Worm (Caenorhabditis elegans): Measurements from ENCODE around the gene mpst-3.

The mpst-3 gene

ce11 chrV:14876257-14876656, 19.2 kb upstream of the mpst-3 start:
- TF ChIP-seq dsc-1 (tag; optimal IDR thresholded peaks at IDR 0.05) (peak; percentile 44), unc-98 (GFP tag; IDR thresholded peaks at IDR 0.05) (no peak), tbx-2 (tag; optimal IDR thresholded peaks at IDR 0.05) (peak; percentile 21), lin-39 (tag; optimal IDR thresholded peaks at IDR 0.05) (no peak), ceh-90 (tag; optimal IDR thresholded peaks at IDR 0.05) (no peak), pqm-1 (tag; optimal IDR thresholded peaks at IDR 0.05) (no peak), zag-1 (tag; optimal IDR thresholded peaks at IDR 0.05) (no peak), elt-2 (tag; optimal IDR thresholded peaks at IDR 0.05) (peak; percentile 20), nhr-71 (tag; optimal IDR thresholded peaks at IDR 0.05) (peak; percentile 61), nhr-77 (tag; optimal IDR thresholded peaks at IDR 0.05) (peak; percentile 46), efl-1 (optimal IDR thresholded peaks at IDR 0.05) (peak; percentile 20 to 45), efl-1 (GFP tag; optimal IDR thresholded peaks at IDR 0.05 in 1 of 2) (peak in 1 of 2 experiments; percentile 82), elt-3 (tag; optimal IDR thresholded peaks at IDR 0.05) (no peak), C04F5.9 (tag; optimal IDR thresholded peaks at IDR 0.05) (no peak), nhr-85 (tag) (peak; percentile 28), ets-5 (GFP tag; IDR thresholded peaks at IDR 0.05) (no peak), lsy-2 (tag; optimal IDR thresholded peaks at IDR 0.05) (peak; percentile 0 to 40), unc-30 (tag; optimal IDR thresholded peaks at IDR 0.05) (no peak), nhr-19 (GFP tag; conservative IDR thresholded peaks at IDR 0.05) (peak; percentile 55), swsn-7 (tag; optimal IDR thresholded peaks at IDR 0.05) (peak; percentile 56), ceh-82 (tag; optimal IDR thresholded peaks at IDR 0.05) (peak in 2 of 3 experiments; percentile 12 to 28), fos-1 (tag; optimal IDR thresholded peaks at IDR 0.05) (no peak), nhr-90 (tag; optimal IDR thresholded peaks at IDR 0.05; ENCODE audit: poor library complexity) (peak; percentile 54), C16A3.4 (tag; optimal IDR thresholded peaks at IDR 0.05) (peak; percentile 50), mdl-1 (tag; optimal IDR thresholded peaks at IDR 0.05) (peak in 1 of 2 experiments; percentile 25), skn-1 (tag; optimal IDR thresholded peaks at IDR 0.05) (no peak), grh-1 (GFP tag; IDR thresholded peaks at IDR 0.05) (peak; percentile 48; the same call in 1 of the 2 replicates), aha-1 (tag; optimal IDR thresholded peaks at IDR 0.05) (no peak), blmp-1 (tag; optimal IDR thresholded peaks at IDR 0.05) (no peak), rnt-1 (tag; optimal IDR thresholded peaks at IDR 0.05) (peak; percentile 79), lin-13 (GFP tag; optimal IDR thresholded peaks at IDR 0.05) (no peak), nhr-47 (tag; optimal IDR thresholded peaks at IDR 0.05) (peak; percentile 61), snu-23 (GFP tag; optimal IDR thresholded peaks at IDR 0.05) (peak; percentile 69), lin-14 (GFP tag; optimal IDR thresholded peaks at IDR 0.05) (peak; percentile 38), xbp-1 (tag; optimal IDR thresholded peaks at IDR 0.05) (peak; percentile 25), lin-35 (GFP tag; optimal IDR thresholded peaks at IDR 0.05) (peak; percentile 39 to 70), dpl-1 (GFP tag; optimal IDR thresholded peaks at IDR 0.05) (peak in 2 of 3 experiments; percentile 11 to 32), nhr-20 (tag; optimal IDR thresholded peaks at IDR 0.05) (peak; percentile 48), aly-2 (tag; optimal IDR thresholded peaks at IDR 0.05) (no peak), nhr-76 (tag; optimal IDR thresholded peaks at IDR 0.05) (peak; percentile 19), efl-3 (GFP tag; optimal IDR thresholded peaks at IDR 0.05) (no peak), unc-130 (tag; optimal IDR thresholded peaks at IDR 0.05) (peak; percentile 8), fkh-8 (tag; optimal IDR thresholded peaks at IDR 0.05) (no peak), mep-1 (tag; optimal IDR thresholded peaks at IDR 0.05) (peak; percentile 62), snpc-4 (tag; optimal IDR thresholded peaks at IDR 0.05) (peak; percentile 96), sptf-1 (tag; optimal IDR thresholded peaks at IDR 0.05) (no peak), pag-3 (tag; optimal IDR thresholded peaks at IDR 0.05; ENCODE audit: borderline replicate concordance, insufficient read depth) (no peak)
